Fruit fly (Drosophila melanogaster): ENCODE measurements around the gene Naa60.
A peak's percentile ranks its signal among the peaks of the same experiment; 100 is the strongest.

The Naa60 gene

dm6 chr3L:9698193-9698642 lies 28.5 kb upstream of the Naa60 start, which contains the start of gene Ubc4 (continued):
- TF ChIP-seq ash1 (GFP tag; optimal IDR thresholded peaks at IDR 0.05) (no peak), CG7271 (tag; optimal IDR thresholded peaks at IDR 0.05) (no peak), HLH54F (GFP tag; optimal IDR thresholded peaks at IDR 0.05) (no peak), PHDP (tag; optimal IDR thresholded peaks at IDR 0.05) (peak; percentile 7), CG34422 (GFP tag; IDR thresholded peaks at IDR 0.05) (0 out of 3 replicates have a peak, but pooled peaks have one; percentile 28), CG32767 (GFP tag; IDR thresholded peaks at IDR 0.05) (no peak), aop (GFP tag; IDR thresholded peaks at IDR 0.05) (no peak), Sry-δ (GFP tag; optimal IDR thresholded peaks at IDR 0.05) (peak; percentile 86), BEAF-32 (GFP tag; optimal IDR thresholded peaks at IDR 0.05) (peak; percentile 92), CG13287 (GFP tag; IDR thresholded peaks at IDR 0.05; ENCODE audit: partially characterized antibody) (peak; percentile 91), twi (tag; optimal IDR thresholded peaks at IDR 0.05) (no peak), stwl (tag; optimal IDR thresholded peaks at IDR 0.05) (peak; percentile 54), zf30C (GFP tag; optimal IDR thresholded peaks at IDR 0.05) (no peak), CG6272 (GFP tag; IDR thresholded peaks at IDR 0.05) (no peak), CG11504 (tag; optimal IDR thresholded peaks at IDR 0.05) (no peak), Pdp1 (GFP tag; optimal IDR thresholded peaks at IDR 0.05) (peak in 1 of 2 experiments; percentile 72), CG30431 (GFP tag; optimal IDR thresholded peaks at IDR 0.05) (no peak), CG16813 (GFP tag; IDR thresholded peaks at IDR 0.05; ENCODE audit: partially characterized antibody) (peak; percentile 75), CG7556 (GFP tag; optimal IDR thresholded peaks at IDR 0.05) (no peak), C15 (GFP tag; IDR thresholded peaks at IDR 0.05) (no peak)

dm6 chr3L:9703495-9703894 lies 23.2 kb upstream of the Naa60 start, which contains the start of gene CG6761:
CG6761 (minus strand) TSS chr3L:9703595.
- TF ChIP-seq CG12942 (GFP tag; optimal IDR thresholded peaks at IDR 0.05) (no peak), Stat92E (GFP tag; optimal IDR thresholded peaks at IDR 0.05) (no peak)

- TF ChIP-seq CG2129 (GFP tag; IDR thresholded peaks at IDR 0.05; ENCODE audit: partially characterized antibody) (peak; percentile 65), Dfd (GFP tag; optimal IDR thresholded peaks at IDR 0.05) (no peak), MESR4 (GFP tag; optimal IDR thresholded peaks at IDR 0.05) (peak; percentile 96), CG10147 (GFP tag; optimal IDR thresholded peaks at IDR 0.05) (peak; percentile 3), CG5245 (GFP tag; optimal IDR thresholded peaks at IDR 0.05) (no peak), sob (GFP tag; IDR thresholded peaks at IDR 0.05) (no peak), Dp (GFP tag; optimal IDR thresholded peaks at IDR 0.05) (peak; percentile 63), CG15514 (GFP tag; optimal IDR thresholded peaks at IDR 0.05) (peak; percentile 45), CG6272 (GFP tag; IDR thresholded peaks at IDR 0.05) (no peak), HmgZ (tag; optimal IDR thresholded peaks at IDR 0.05) (peak; percentile 24), CoRest (tag; optimal IDR thresholded peaks at IDR 0.05) (peak; percentile 69), Sox100B (GFP tag; optimal IDR thresholded peaks at IDR 0.05) (no peak), H15 (GFP tag; IDR thresholded peaks at IDR 0.05) (no peak), sens (GFP tag) (peak; percentile 86), Deaf1 (tag; optimal IDR thresholded peaks at IDR 0.05) (no peak), Hand (GFP tag; optimal IDR thresholded peaks at IDR 0.05) (no peak), Ets97D (GFP tag; optimal IDR thresholded peaks at IDR 0.05) (peak; percentile 48), CG7271 (tag; optimal IDR thresholded peaks at IDR 0.05) (no peak), Optix (GFP tag; IDR thresholded peaks at IDR 0.05) (no peak), Chrac-16 (GFP tag; optimal IDR thresholded peaks at IDR 0.05) (no peak), insv (GFP tag; optimal IDR thresholded peaks at IDR 0.05) (peak; percentile 62 to 91), CG18476 (GFP tag; optimal IDR thresholded peaks at IDR 0.05) (no peak), YL-1 (GFP tag; optimal IDR thresholded peaks at IDR 0.05) (peak; percentile 68), en (GFP tag; optimal IDR thresholded peaks at IDR 0.05) (no peak), sima (GFP tag; optimal IDR thresholded peaks at IDR 0.05) (no peak), CG14965 (GFP tag; optimal IDR thresholded peaks at IDR 0.05; ENCODE audit: borderline replicate concordance) (no peak), gfzf (GFP tag; optimal IDR thresholded peaks at IDR 0.05) (peak; percentile 40)
Observed at dm6 chr3L:9704162-9704748, 22.4 kb upstream of the Naa60 start, which contains the start of gene CG16711. CG16711 (plus strand) TSS chr3L:9704331.
